Worm (Caenorhabditis elegans): ENCODE measurements around the gene K07C5.3.

K07C5.3 gene

ce11 chrV:10341905-10342328 is 915 bp upstream of the K07C5.3 start, which contains the start of gene K07C5.13:
Gene K07C5.13, plus strand, starts transcription at chrV:10342055.
- TF ChIP-seq drap-1 (GFP tag; optimal IDR thresholded peaks at IDR 0.05) (peak; percentile 33), lin-13 (tag; optimal IDR thresholded peaks at IDR 0.05) (peak; percentile 37), sptf-1 (tag; optimal IDR thresholded peaks at IDR 0.05) (peak; percentile 46), cnd-1 (tag; optimal IDR thresholded peaks at IDR 0.05) (peak; percentile 25)

- TF ChIP-seq mep-1 (tag; optimal IDR thresholded peaks at IDR 0.05): no peak
- TF ChIP-seq tbx-8 (GFP tag; optimal IDR thresholded peaks at IDR 0.05): no peak
- TF ChIP-seq hlh-1 (tag; optimal IDR thresholded peaks at IDR 0.05): no peak
- no peak for TF ChIP-seq ham-2 (GFP tag; optimal IDR thresholded peaks at IDR 0.05)
- TF ChIP-seq M03D4.4 (tag; optimal IDR thresholded peaks at IDR 0.05): no peak
- TF ChIP-seq nhr-237 (tag; optimal IDR thresholded peaks at IDR 0.05): no peak
- TF ChIP-seq mls-2 (tag; optimal IDR thresholded peaks at IDR 0.05): no peak
- no peak for TF ChIP-seq snpc-4 (tag; optimal IDR thresholded peaks at IDR 0.05)
- TF ChIP-seq nhr-28 (tag; optimal IDR thresholded peaks at IDR 0.05): no peak
- TF ChIP-seq cnd-1 (tag; optimal IDR thresholded peaks at IDR 0.05): no peak
- TF ChIP-seq ceh-43 (GFP tag; optimal IDR thresholded peaks at IDR 0.05): no peak
- no peak for TF ChIP-seq bed-3 (GFP tag; optimal IDR thresholded peaks at IDR 0.05)
- TF ChIP-seq lin-32 (GFP tag; optimal IDR thresholded peaks at IDR 0.05): no peak
- TF ChIP-seq unc-120 (tag; optimal IDR thresholded peaks at IDR 0.05; ENCODE audit: poor library complexity, severe bottlenecking): no peak
- TF ChIP-seq pha-4 (tag; optimal IDR thresholded peaks at IDR 0.05): no peak
- TF ChIP-seq nhr-2 (tag; optimal IDR thresholded peaks at IDR 0.05): no peak
- TF ChIP-seq unc-62 (GFP tag; optimal IDR thresholded peaks at IDR 0.05): no peak
- TF ChIP-seq unc-39 (tag; optimal IDR thresholded peaks at IDR 0.05): no peak
- TF ChIP-seq nhr-12 (tag; optimal IDR thresholded peaks at IDR 0.05): no peak
Measured at ce11 chrV:10350054-10350453, 7.2 kb downstream of the K07C5.3 start, which contains the start of gene K07C5.9. Gene K07C5.9, minus strand, starts transcription at chrV:10350154.

- peak; percentile 53 for TF ChIP-seq hlh-1 (tag; optimal IDR thresholded peaks at IDR 0.05)
- TF ChIP-seq pha-4 (tag; optimal IDR thresholded peaks at IDR 0.05): peak; percentile 49
- peak; percentile 77 for TF ChIP-seq lsy-2 (tag; optimal IDR thresholded peaks at IDR 0.05)
- TF ChIP-seq zip-8 (tag; optimal IDR thresholded peaks at IDR 0.05): no peak
- no peak for TF ChIP-seq lin-32 (GFP tag; optimal IDR thresholded peaks at IDR 0.05)
- peak; percentile 82 for TF ChIP-seq ceh-39 (tag; optimal IDR thresholded peaks at IDR 0.05)
- peak; percentile 77 for TF ChIP-seq ces-1 (GFP tag; optimal IDR thresholded peaks at IDR 0.05)
- no peak for TF ChIP-seq ztf-11 (tag; optimal IDR thresholded peaks at IDR 0.05)
- no peak for TF ChIP-seq nhr-2 (tag; optimal IDR thresholded peaks at IDR 0.05)
- no peak for TF ChIP-seq tbx-8 (GFP tag; optimal IDR thresholded peaks at IDR 0.05)
- no peak for TF ChIP-seq drap-1 (GFP tag; optimal IDR thresholded peaks at IDR 0.05)
- TF ChIP-seq nhr-237 (tag; optimal IDR thresholded peaks at IDR 0.05): peak; percentile 45
- TF ChIP-seq M03D4.4 (tag; optimal IDR thresholded peaks at IDR 0.05): no peak
- TF ChIP-seq mls-2 (tag; optimal IDR thresholded peaks at IDR 0.05): no peak
- TF ChIP-seq cnd-1 (tag; optimal IDR thresholded peaks at IDR 0.05): no peak
- peak; percentile 56 for TF ChIP-seq lin-13 (tag; optimal IDR thresholded peaks at IDR 0.05)
- peak; percentile 64 for TF ChIP-seq mep-1 (tag; optimal IDR thresholded peaks at IDR 0.05)
- TF ChIP-seq nhr-76 (tag; optimal IDR thresholded peaks at IDR 0.05): no peak
Measured at ce11 chrV:10352928-10353427, 10.1 kb downstream of the K07C5.3 start, which contains the start of gene nol-56. Gene nol-56, minus strand, starts transcription at chrV:10352978.

ce11 chrV:10355773-10356335 is 13.0 kb downstream of the K07C5.3 start, which contains the start of gene sluh-7:
Gene sluh-7, minus strand, starts transcription at chrV:10355823.
- TF ChIP-seq nhr-237 (tag; optimal IDR thresholded peaks at IDR 0.05): peak; percentile 62
- no peak for TF ChIP-seq nhr-28 (tag; optimal IDR thresholded peaks at IDR 0.05)
- peak; percentile 22 for TF ChIP-seq mep-1 (tag; optimal IDR thresholded peaks at IDR 0.05)
- TF ChIP-seq unc-62 (GFP tag; optimal IDR thresholded peaks at IDR 0.05): no peak
- TF ChIP-seq unc-120 (tag; optimal IDR thresholded peaks at IDR 0.05; ENCODE audit: poor library complexity, severe bottlenecking): peak; percentile 44
- TF ChIP-seq lin-32 (GFP tag; optimal IDR thresholded peaks at IDR 0.05): no peak
- TF ChIP-seq bed-3 (GFP tag; optimal IDR thresholded peaks at IDR 0.05): no peak
- peak; percentile 49 for TF ChIP-seq pha-4 (tag; optimal IDR thresholded peaks at IDR 0.05)
- TF ChIP-seq lsy-2 (tag; optimal IDR thresholded peaks at IDR 0.05): peak; percentile 72
- TF ChIP-seq drap-1 (GFP tag; optimal IDR thresholded peaks at IDR 0.05): no peak
- no peak for TF ChIP-seq zip-8 (tag; optimal IDR thresholded peaks at IDR 0.05)
- peak; percentile 1 for TF ChIP-seq hlh-1 (tag; optimal IDR thresholded peaks at IDR 0.05)
- TF ChIP-seq nhr-76 (tag; optimal IDR thresholded peaks at IDR 0.05): no peak
- peak; percentile 5 for TF ChIP-seq ceh-83 (GFP tag; optimal IDR thresholded peaks at IDR 0.05)
- no peak for TF ChIP-seq snpc-4 (tag; optimal IDR thresholded peaks at IDR 0.05)
- peak; percentile 29 for TF ChIP-seq lin-13 (tag; optimal IDR thresholded peaks at IDR 0.05)
- peak; percentile 42 for TF ChIP-seq ceh-39 (tag; optimal IDR thresholded peaks at IDR 0.05)
- TF ChIP-seq ces-1 (GFP tag; optimal IDR thresholded peaks at IDR 0.05): peak; percentile 55
- TF ChIP-seq sptf-1 (tag; optimal IDR thresholded peaks at IDR 0.05): peak; percentile 66
- TF ChIP-seq flh-1 (GFP tag; optimal IDR thresholded peaks at IDR 0.05): no peak
- no peak for TF ChIP-seq sem-2 (GFP tag; optimal IDR thresholded peaks at IDR 0.05)

Data from whole organism, mixed stage, embryonic.